Worm (Caenorhabditis elegans) whole organism, early embryonic: ENCODE results near the gene tbc-18.

ENCODE experiments used
- B0310.2 ChIP-seq: sonication (generic microtip); optimal IDR thresholded peaks from 2 replicates; lab custom pipeline; 2016; ENCODE audit warnings: mild to moderate bottlenecking, missing genetic modification characterization, missing compliant biosample characterization
- F13C5.2 ChIP-seq: sonication (generic microtip); optimal IDR thresholded peaks from 2 replicates; lab custom pipeline; 2017; ENCODE audit warnings: mild to moderate bottlenecking, missing genetic modification characterization, inconsistent platforms, missing compliant biosample characterization
- aly-1 ChIP-seq: sonication (generic microtip); optimal IDR thresholded peaks from 2 replicates; lab custom pipeline; 2016; ENCODE audit warnings: missing genetic modification characterization, missing compliant biosample characterization
- ama-1 ChIP-seq: fragments of 150-350 bp; optimal IDR thresholded peaks from 2 replicates; lab custom pipeline; 2014
- ceh-13 ChIP-seq: fragments of 200-800 bp; sonication (Bioruptor generic); optimal IDR thresholded peaks from 2 replicates; lab custom pipeline; 2018; ENCODE audit warnings: mild to moderate bottlenecking, missing genetic modification characterization, missing compliant biosample characterization
- ceh-36 ChIP-seq: sonication (generic microtip); optimal IDR thresholded peaks from 2 replicates; lab custom pipeline; 2016; ENCODE audit warnings: missing genetic modification characterization, inconsistent platforms, missing compliant biosample characterization
- ets-7 ChIP-seq: sonication (generic microtip); optimal IDR thresholded peaks from 2 replicates; lab custom pipeline; 2016; ENCODE audit warnings: missing genotype, missing genetic modification characterization, missing compliant biosample characterization
- flt-1 ChIP-seq: fragments of 200-800 bp; sonication (Bioruptor generic); IDR thresholded peaks from 2 replicates; pipeline ENCODE4 v1.3.6; 2022; ENCODE audit warnings: missing genetic modification characterization, missing compliant biosample characterization
- hmbx-1 ChIP-seq: sonication (generic microtip); optimal IDR thresholded peaks from 2 replicates; lab custom pipeline; 2016; ENCODE audit warnings: mild to moderate bottlenecking, missing genetic modification characterization, missing compliant biosample characterization
- hmg-4 ChIP-seq: fragments of 200-800 bp; sonication (Bioruptor generic); optimal IDR thresholded peaks from 2 replicates; lab custom pipeline; 2018; ENCODE audit warnings: mild to moderate bottlenecking, missing genetic modification characterization, missing compliant biosample characterization
- hnd-1 ChIP-seq: sonication (generic microtip); optimal IDR thresholded peaks from 2 replicates; lab custom pipeline; 2016; ENCODE audit warnings: missing genetic modification characterization, missing compliant biosample characterization
- pes-1 ChIP-seq: fragments of 200-800 bp; sonication (Bioruptor generic); IDR thresholded peaks from 2 replicates; pipeline ENCODE4 v1.3.6; 2022; ENCODE audit warnings: missing genetic modification reagents, missing genetic modification characterization, missing compliant biosample characterization
- scrt-1 ChIP-seq: fragments of 200-800 bp; sonication (Bioruptor generic); IDR thresholded peaks from 2 replicates; pipeline ENCODE4 v1.3.6; 2022; ENCODE audit warnings: missing genetic modification characterization, missing compliant biosample characterization
- sea-1 ChIP-seq: fragments of 200-800 bp; sonication (Bioruptor generic); conservative IDR thresholded peaks from 2 replicates; pipeline ENCODE4 v1.3.6; 2022; ENCODE audit warnings: missing genetic modification characterization, missing compliant biosample characterization
- tbx-11 ChIP-seq: fragments of 200-800 bp; sonication (Bioruptor generic); IDR thresholded peaks from 2 replicates; pipeline ENCODE4 v1.3.6; 2022; ENCODE audit warnings: missing genetic modification characterization, missing compliant biosample characterization
- tbx-37 ChIP-seq: fragments of 200-800 bp; sonication (Bioruptor generic); conservative IDR thresholded peaks from 2 replicates; pipeline ENCODE4 v1.3.6; 2022; ENCODE audit warnings: missing genetic modification reagents, missing genetic modification characterization, missing compliant biosample characterization
- tra-4 ChIP-seq: sonication (generic microtip); optimal IDR thresholded peaks from 2 replicates; lab custom pipeline; 2017; ENCODE audit warnings: missing genetic modification characterization, missing compliant biosample characterization

Gene tbc-18

ce11 chrX:8422020-8422419 lies 43.7 kb downstream of the tbc-18 start, which contains the start of gene tag-123:
tag-123 (minus strand) TSS chrX:8422055.
- no peak for TF ChIP-seq B0310.2 (tag; lab: Kevin White, UChicago)
- no peak for TF ChIP-seq ets-7 (tag; lab: Kevin White, UChicago)
- no peak for TF ChIP-seq hnd-1
- TF ChIP-seq tra-4 (tag; lab: Kevin White, UChicago) = no peak
- TF ChIP-seq scrt-1 = 0 out of 2 replicates have a peak, but pooled peaks have one; percentile 27
- peak; percentile 42 for TF ChIP-seq F13C5.2 (tag; lab: Kevin White, UChicago)
- TF ChIP-seq hmg-4 (GFP tag; lab: Kevin White, UChicago) = peak; percentile 41
- no peak for TF ChIP-seq flt-1

ce11 chrX:8423199-8423598 lies 44.8 kb downstream of the tbc-18 start:
- no peak for TF ChIP-seq F13C5.2 (tag; lab: Kevin White, UChicago)
- no peak for TF ChIP-seq B0310.2 (tag; lab: Kevin White, UChicago)
- no peak for TF ChIP-seq tra-4 (tag; lab: Kevin White, UChicago)

- TF ChIP-seq sea-1 (GFP tag; lab: Robert Waterston, UW) (no peak), tbx-11 (0 out of 2 replicates have a peak, but pooled peaks have one; percentile 18)
These were observed 45.3 kb downstream of the tbc-18 start, which contains the start of gene tth-1 for ce11 chrX:8423633-8424032. tth-1 (minus strand) TSS chrX:8423733.

- no peak for TF ChIP-seq F13C5.2 (tag; lab: Kevin White, UChicago)
These were observed 45.9 kb downstream of the tbc-18 start for ce11 chrX:8424286-8424685.

ce11 chrX:8426160-8426712 lies 47.9 kb downstream of the tbc-18 start:
- TF ChIP-seq ceh-36 (tag; lab: Kevin White, UChicago) (no peak), ceh-13 (GFP tag; lab: Kevin White, UChicago) (no peak), F13C5.2 (tag; lab: Kevin White, UChicago) (no peak), hnd-1 (no peak), hmg-4 (GFP tag; lab: Kevin White, UChicago) (no peak), flt-1 (no peak), aly-1 (tag; lab: Kevin White, UChicago) (no peak), B0310.2 (tag; lab: Kevin White, UChicago) (no peak), sea-1 (GFP tag; lab: Robert Waterston, UW) (no peak), ets-7 (tag; lab: Kevin White, UChicago) (no peak), hmbx-1 (tag; lab: Kevin White, UChicago) (no peak), pes-1 (GFP tag; lab: Robert Waterston, UW) (no peak), tbx-11 (no peak), ama-1 (lab: Kevin White, UChicago) (no peak), scrt-1 (no peak)

- TF ChIP-seq tbx-37 (no peak), ceh-13 (GFP tag; lab: Kevin White, UChicago) (no peak), F13C5.2 (tag; lab: Kevin White, UChicago) (no peak), B0310.2 (tag; lab: Kevin White, UChicago) (no peak), flt-1 (no peak), hnd-1 (no peak), ets-7 (tag; lab: Kevin White, UChicago) (no peak), ceh-36 (tag; lab: Kevin White, UChicago) (no peak), pes-1 (GFP tag; lab: Robert Waterston, UW) (no peak), ama-1 (lab: Kevin White, UChicago) (no peak), sea-1 (GFP tag; lab: Robert Waterston, UW) (no peak), scrt-1 (no peak), aly-1 (tag; lab: Kevin White, UChicago) (no peak), hmbx-1 (tag; lab: Kevin White, UChicago) (no peak), tra-4 (tag; lab: Kevin White, UChicago) (no peak), hmg-4 (GFP tag; lab: Kevin White, UChicago) (no peak), tbx-11 (no peak)
These were observed 50.0 kb downstream of the tbc-18 start, which contains the start of gene F08F1.3 for ce11 chrX:8428319-8428888. F08F1.3 (plus strand) TSS chrX:8428838.

- no peak for TF ChIP-seq ets-7 (tag; lab: Kevin White, UChicago)
- TF ChIP-seq ceh-13 (GFP tag; lab: Kevin White, UChicago) = no peak
- no peak for TF ChIP-seq sea-1 (GFP tag; lab: Robert Waterston, UW)
- no peak for TF ChIP-seq tra-4 (tag; lab: Kevin White, UChicago)
- TF ChIP-seq B0310.2 (tag; lab: Kevin White, UChicago) = no peak
- TF ChIP-seq pes-1 (GFP tag; lab: Robert Waterston, UW) = no peak
- TF ChIP-seq flt-1 = no peak
These were observed 51.1 kb downstream of the tbc-18 start for ce11 chrX:8429503-8429902.
